Fruit fly (Drosophila melanogaster) whole organism, adult: ENCODE measurements around the gene PIG-B.

ENCODE experiments used
- CG11617 ChIP-seq: fragments of 200-800 bp; sonication (Bioruptor generic); optimal IDR thresholded peaks from 2 replicates; lab custom pipeline; 2017; ENCODE audit warnings: mild to moderate bottlenecking, missing biosample characterization, missing genetic modification reagents, missing genetic modification characterization
- CG12768 ChIP-seq: fragments of 200-800 bp; sonication (Bioruptor generic); optimal IDR thresholded peaks from 2 replicates; lab custom pipeline; 2017; ENCODE audit warnings: missing biosample characterization, missing genetic modification characterization, mild to moderate bottlenecking, moderate library complexity, missing genetic modification reagents
- CG14711 ChIP-seq: fragments of 200-800 bp; sonication (Bioruptor generic); optimal IDR thresholded peaks from 2 replicates; lab custom pipeline; 2018; ENCODE audit warnings: missing biosample characterization, mild to moderate bottlenecking, missing genetic modification characterization, moderate library complexity
- CG1620 ChIP-seq: fragments of 200-800 bp; sonication (Bioruptor generic); optimal IDR thresholded peaks from 2 replicates; lab custom pipeline; 2016; ENCODE audit warnings: missing biosample characterization, missing genetic modification characterization
- CG33017 ChIP-seq: fragments of 200-800 bp; sonication (Bioruptor generic); optimal IDR thresholded peaks from 2 replicates; lab custom pipeline; 2018; ENCODE audit warnings: missing biosample characterization, mild to moderate bottlenecking, missing genetic modification characterization, moderate library complexity
- CG5204 ChIP-seq: fragments of 200-800 bp; sonication (Bioruptor generic); optimal IDR thresholded peaks from 2 replicates; lab custom pipeline; 2016; ENCODE audit warnings: missing biosample characterization, missing genetic modification characterization
- CG7045 ChIP-seq: fragments of 200-800 bp; sonication (Bioruptor generic); optimal IDR thresholded peaks from 2 replicates; lab custom pipeline; 2017; ENCODE audit warnings: missing biosample characterization, mild to moderate bottlenecking, missing genetic modification characterization
- CG7101 ChIP-seq: fragments of 200-800 bp; sonication (Bioruptor generic); optimal IDR thresholded peaks from 2 replicates; lab custom pipeline; 2018; ENCODE audit warnings: missing biosample characterization, mild to moderate bottlenecking, missing genetic modification characterization, moderate library complexity
- Clk ChIP-seq: fragments of 200-800 bp; sonication (Bioruptor generic); optimal IDR thresholded peaks from 2 replicates; lab custom pipeline; 2017; ENCODE audit warnings: missing biosample characterization, missing genetic modification characterization
- Crg-1 ChIP-seq: fragments of 200-800 bp; sonication (Bioruptor generic); optimal IDR thresholded peaks from 2 replicates; lab custom pipeline; 2016; ENCODE audit warnings: missing biosample characterization, missing genetic modification characterization
- Hr96 ChIP-seq: fragments of 200-800 bp; sonication (Bioruptor generic); optimal IDR thresholded peaks from 2 replicates; lab custom pipeline; 2016; ENCODE audit warnings: missing biosample characterization, missing genetic modification characterization
- Mnt ChIP-seq: fragments of 200-800 bp; sonication (Bioruptor generic); optimal IDR thresholded peaks from 2 replicates; lab custom pipeline; 2016; ENCODE audit warnings: missing biosample characterization, mild to moderate bottlenecking, missing genetic modification characterization
- bab1 ChIP-seq: fragments of 200-800 bp; sonication (Bioruptor generic); optimal IDR thresholded peaks from 3 replicates; lab custom pipeline; 2019; ENCODE audit warnings: missing biosample characterization, mild to moderate bottlenecking, missing genetic modification characterization, moderate library complexity
- cic ChIP-seq: fragments of 200-800 bp; sonication (Bioruptor generic); optimal IDR thresholded peaks from 2 replicates; lab custom pipeline; 2017; ENCODE audit warnings: missing biosample characterization, mild to moderate bottlenecking, missing genetic modification characterization, moderate library complexity
- cnc ChIP-seq, 2 experiments: fragments of >200 bp; optimal IDR thresholded peaks; 2 replicates each; lab custom pipeline; 2017
- kay ChIP-seq: fragments of 200-800 bp; sonication (Bioruptor generic); peaks from one replicate; lab custom pipeline; 2016; ENCODE audit warnings: missing biosample characterization, missing genetic modification characterization, borderline replicate concordance
- ovo ChIP-seq: fragments of 200-800 bp; sonication (Bioruptor generic); optimal IDR thresholded peaks from 2 replicates; lab custom pipeline; 2016; ENCODE audit warnings: missing biosample characterization, missing genetic modification characterization
- pad ChIP-seq: fragments of 200-800 bp; sonication (Bioruptor generic); optimal IDR thresholded peaks from 3 replicates; lab custom pipeline; 2017; ENCODE audit warnings: missing biosample characterization, missing genetic modification characterization, mild to moderate bottlenecking, moderate library complexity, missing genetic modification reagents
- tj ChIP-seq: fragments of 200-800 bp; sonication (Bioruptor generic); optimal IDR thresholded peaks from 3 replicates; lab custom pipeline; 2017; ENCODE audit warnings: missing biosample characterization, mild to moderate bottlenecking, missing genetic modification characterization, moderate library complexity
- toe ChIP-seq: fragments of 200-800 bp; sonication (Bioruptor generic); optimal IDR thresholded peaks from 2 replicates; lab custom pipeline; 2016; ENCODE audit warnings: missing biosample characterization, missing genetic modification characterization

PIG-B gene

dm6 chr3L:3811089-3811488, at the start of gene PIG-B, which contains the start of gene CG32263:
PIG-B (plus strand) TSS chr3L:3811263.
CG32263 (minus strand) TSS chr3L:3811114.
- no peak for TF ChIP-seq Hr96
- TF ChIP-seq CG14711 (tag; lab: Kevin White, UChicago): peak; percentile 7
- peak; percentile 33 for TF ChIP-seq bab1 (GFP tag; lab: Kevin White, UChicago)
- no peak for TF ChIP-seq CG5204 (GFP tag; lab: Kevin White, UChicago)
- no peak for TF ChIP-seq ovo (GFP tag; lab: Kevin White, UChicago)
- peak; percentile 1 for TF ChIP-seq tj
- TF ChIP-seq CG7045 (GFP tag; lab: Kevin White, UChicago): no peak
- no peak for TF ChIP-seq Clk
- no peak for TF ChIP-seq cic
- TF ChIP-seq CG7101 (tag; lab: Kevin White, UChicago): peak; percentile 1
- TF ChIP-seq kay: no peak
- TF ChIP-seq Crg-1 (GFP tag; lab: Kevin White, UChicago): no peak
- TF ChIP-seq Mnt: peak; percentile 8
- no peak for TF ChIP-seq CG11617 (GFP tag; lab: Kevin White, UChicago)
- no peak for TF ChIP-seq cnc (optimal IDR thresholded peaks at IDR 0.05; lab: Kevin White, UChicago)
- TF ChIP-seq toe: no peak
- TF ChIP-seq CG33017 (tag; lab: Kevin White, UChicago): no peak
- no peak for TF ChIP-seq CG12768 (GFP tag; lab: Kevin White, UChicago)
- TF ChIP-seq pad: peak; percentile 4
- no peak for TF ChIP-seq CG1620

DNA sequence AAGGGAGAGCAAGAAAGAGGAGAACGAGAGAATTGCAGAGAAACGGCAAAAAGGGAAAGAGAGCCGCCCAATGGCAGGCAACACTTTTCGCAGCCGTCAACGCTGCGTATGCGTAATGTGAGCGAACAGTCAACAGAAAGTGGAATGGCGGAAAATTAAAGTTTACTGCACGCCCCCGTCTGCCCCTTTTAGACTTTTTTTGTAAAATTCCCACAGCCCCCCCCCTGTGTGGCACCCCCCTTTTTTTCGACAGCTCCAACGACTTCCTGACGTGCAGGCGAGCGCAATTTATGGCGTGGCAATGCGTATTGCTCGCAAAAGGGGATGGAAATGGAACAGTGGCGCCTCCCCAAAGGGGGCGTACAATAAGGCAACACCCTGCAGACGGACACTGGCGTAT, 47.7 kb upstream of the PIG-B start:
- no peak for TF ChIP-seq kay
- no peak for TF ChIP-seq CG1620
- no peak for TF ChIP-seq Clk
- TF ChIP-seq ovo (GFP tag; lab: Kevin White, UChicago): no peak
- no peak for TF ChIP-seq pad

- peak; percentile 96 for TF ChIP-seq tj
- no peak for TF ChIP-seq ovo (GFP tag; lab: Kevin White, UChicago)
- no peak for TF ChIP-seq Mnt
- TF ChIP-seq CG14711 (tag; lab: Kevin White, UChicago): no peak
- no peak for TF ChIP-seq Crg-1 (GFP tag; lab: Kevin White, UChicago)
Measured at dm6 chr3L:3764338-3764737, 46.7 kb upstream of the PIG-B start.

DNA sequence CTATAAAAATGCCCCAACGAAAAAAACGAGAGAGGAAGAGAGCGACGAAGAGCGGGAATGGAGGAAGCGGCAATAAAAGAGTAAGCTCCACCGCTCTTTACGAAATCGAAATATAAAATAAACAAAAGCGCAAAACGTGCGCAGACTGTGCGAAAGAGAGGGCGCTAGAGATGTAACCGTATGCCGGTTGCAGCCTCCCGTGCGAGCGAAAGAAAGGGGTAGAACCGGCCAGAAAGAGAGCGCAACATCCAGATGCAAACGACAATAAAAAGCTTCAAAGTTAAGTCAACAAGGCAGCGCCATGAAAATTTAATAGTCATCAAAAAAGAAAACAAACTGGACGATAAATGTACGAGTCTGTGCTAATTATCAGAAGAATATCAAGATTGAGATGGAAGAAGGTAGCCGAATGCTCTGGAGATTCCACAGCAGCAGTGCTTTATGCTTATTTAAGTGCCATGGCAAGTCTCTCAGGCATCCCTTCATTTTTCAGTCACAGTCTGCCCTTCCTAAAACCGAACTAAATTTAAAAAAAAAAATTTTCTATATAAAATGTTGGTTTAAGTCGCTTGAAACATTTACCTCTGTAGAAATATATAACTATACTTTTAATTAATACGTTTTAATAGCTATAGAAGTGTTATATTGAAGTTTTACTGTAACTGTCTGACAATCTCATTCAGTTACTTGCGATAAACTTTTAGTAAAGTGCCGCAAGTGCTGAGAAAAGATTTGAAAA, 45.1 kb upstream of the PIG-B start:
- TF ChIP-seq CG5204 (GFP tag; lab: Kevin White, UChicago): peak; percentile 47
- TF ChIP-seq Mnt: peak; percentile 64
- peak; percentile 33 for TF ChIP-seq CG7045 (GFP tag; lab: Kevin White, UChicago)
- peak; percentile 13 for TF ChIP-seq Crg-1 (GFP tag; lab: Kevin White, UChicago)
- TF ChIP-seq Clk: peak; percentile 72
- TF ChIP-seq CG33017 (tag; lab: Kevin White, UChicago): peak; percentile 82
- TF ChIP-seq bab1 (GFP tag; lab: Kevin White, UChicago): peak; percentile 31
- TF ChIP-seq kay: no peak
- no peak for TF ChIP-seq cnc (optimal IDR thresholded peaks at IDR 0.05; lab: Kevin White, UChicago)
- TF ChIP-seq CG11617 (GFP tag; lab: Kevin White, UChicago): peak; percentile 54
- peak; percentile 61 for TF ChIP-seq CG12768 (GFP tag; lab: Kevin White, UChicago)
- TF ChIP-seq CG7101 (tag; lab: Kevin White, UChicago): peak; percentile 83
- TF ChIP-seq CG14711 (tag; lab: Kevin White, UChicago): peak; percentile 67
- peak; percentile 80 for TF ChIP-seq cic
- TF ChIP-seq tj: peak; percentile 70
- TF ChIP-seq ovo (GFP tag; lab: Kevin White, UChicago): peak; percentile 12
- peak; percentile 17 for TF ChIP-seq Hr96
- no peak for TF ChIP-seq toe
- no peak for TF ChIP-seq CG1620
- peak; percentile 55 for TF ChIP-seq pad

dm6 chr3L:3766704-3767103, 44.4 kb upstream of the PIG-B start:
- TF ChIP-seq CG7101 (tag; lab: Kevin White, UChicago) (no peak), CG11617 (GFP tag; lab: Kevin White, UChicago) (no peak), CG14711 (tag; lab: Kevin White, UChicago) (no peak)

DNA sequence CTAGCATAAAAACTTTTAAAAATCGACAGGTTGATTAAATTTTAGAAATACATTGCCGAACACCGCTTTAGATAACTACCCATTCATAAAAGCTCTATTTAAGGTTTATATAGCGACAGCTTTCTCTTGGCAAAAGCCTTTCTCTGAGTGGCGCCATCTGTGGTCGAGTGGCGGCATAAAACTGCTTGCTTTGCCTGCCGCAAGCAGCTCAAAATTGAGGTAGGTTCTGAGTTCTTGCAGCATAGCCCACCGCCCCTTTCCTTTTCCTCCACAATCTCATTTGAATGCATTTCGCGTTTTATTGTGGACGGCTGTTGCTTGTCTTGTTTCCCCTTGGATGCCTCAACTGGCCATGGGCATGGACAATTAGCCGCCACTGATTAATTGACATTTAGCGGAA, 43.2 kb upstream of the PIG-B start:
- no peak for TF ChIP-seq CG11617 (GFP tag; lab: Kevin White, UChicago)
- TF ChIP-seq Crg-1 (GFP tag; lab: Kevin White, UChicago): no peak
- no peak for TF ChIP-seq CG33017 (tag; lab: Kevin White, UChicago)
- TF ChIP-seq cic: peak; percentile 56
- TF ChIP-seq kay: no peak

DNA sequence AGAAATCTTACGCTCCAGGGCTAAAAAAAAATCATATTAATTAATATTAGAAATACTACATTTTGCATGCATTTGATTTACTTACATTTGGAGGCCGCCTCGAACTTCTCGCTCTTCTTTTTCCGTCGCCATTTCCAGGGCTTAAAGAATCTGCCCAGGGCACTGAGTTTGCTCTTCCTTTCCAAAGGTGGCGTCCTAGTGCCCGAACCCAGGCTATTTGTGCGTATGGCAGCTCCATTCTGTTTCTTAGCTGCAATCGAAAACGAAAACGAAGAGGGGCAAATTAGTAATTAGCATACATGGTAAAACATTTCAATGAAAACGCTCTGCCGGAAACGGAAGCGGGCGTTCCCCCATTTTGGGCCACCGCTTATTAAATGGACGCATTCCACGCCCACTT, 41.9 kb upstream of the PIG-B start:
- TF ChIP-seq CG11617 (GFP tag; lab: Kevin White, UChicago) (no peak), Mnt (no peak), CG5204 (GFP tag; lab: Kevin White, UChicago) (no peak), Crg-1 (GFP tag; lab: Kevin White, UChicago) (no peak), ovo (GFP tag; lab: Kevin White, UChicago) (no peak), cic (no peak), CG1620 (no peak), CG7101 (tag; lab: Kevin White, UChicago) (no peak), cnc (optimal IDR thresholded peaks at IDR 0.05; lab: Kevin White, UChicago) (no peak), pad (no peak), CG33017 (tag; lab: Kevin White, UChicago) (no peak), CG12768 (GFP tag; lab: Kevin White, UChicago) (no peak), Clk (no peak)
